Worm (Caenorhabditis elegans): Measurements from ENCODE around the gene T02G5.3.

DNA sequence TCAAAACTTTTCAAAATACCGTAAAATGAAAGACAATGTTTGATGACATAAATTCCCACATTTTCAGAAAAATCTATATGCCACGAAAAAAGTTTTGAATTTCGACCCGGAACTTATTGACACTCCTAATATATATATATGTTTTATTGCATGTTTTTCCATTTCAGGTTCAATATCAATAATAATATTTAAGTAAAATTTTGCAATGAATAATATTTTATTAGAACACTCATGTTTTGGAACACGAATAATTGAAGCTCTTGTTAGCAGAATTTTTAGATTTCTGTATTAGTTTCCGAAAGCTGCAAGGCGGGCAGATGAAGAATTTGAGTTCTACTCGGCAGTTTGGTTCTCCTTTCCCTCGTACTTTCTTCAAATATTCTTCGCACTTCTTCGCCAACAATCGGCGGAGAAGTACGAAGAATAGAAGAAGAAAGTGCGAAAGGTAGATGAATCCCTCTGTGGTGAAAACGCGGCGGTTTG lies at the start of gene T02G5.3:
- TF ChIP-seq ama-1 (optimal IDR thresholded peaks at IDR 0.05) = no peak
- no peak for TF ChIP-seq R02D3.7 (tag; optimal IDR thresholded peaks at IDR 0.05)
- TF ChIP-seq aly-2 (tag; optimal IDR thresholded peaks at IDR 0.05) = no peak
- TF ChIP-seq snpc-4 (tag; optimal IDR thresholded peaks at IDR 0.05) = no peak
- no peak for TF ChIP-seq zag-1 (tag; optimal IDR thresholded peaks at IDR 0.05)
- no peak for TF ChIP-seq gmeb-1 (tag; optimal IDR thresholded peaks at IDR 0.05)
